Worm (Caenorhabditis elegans): ENCODE data around the gene lin-7.

Gene lin-7

DNA sequence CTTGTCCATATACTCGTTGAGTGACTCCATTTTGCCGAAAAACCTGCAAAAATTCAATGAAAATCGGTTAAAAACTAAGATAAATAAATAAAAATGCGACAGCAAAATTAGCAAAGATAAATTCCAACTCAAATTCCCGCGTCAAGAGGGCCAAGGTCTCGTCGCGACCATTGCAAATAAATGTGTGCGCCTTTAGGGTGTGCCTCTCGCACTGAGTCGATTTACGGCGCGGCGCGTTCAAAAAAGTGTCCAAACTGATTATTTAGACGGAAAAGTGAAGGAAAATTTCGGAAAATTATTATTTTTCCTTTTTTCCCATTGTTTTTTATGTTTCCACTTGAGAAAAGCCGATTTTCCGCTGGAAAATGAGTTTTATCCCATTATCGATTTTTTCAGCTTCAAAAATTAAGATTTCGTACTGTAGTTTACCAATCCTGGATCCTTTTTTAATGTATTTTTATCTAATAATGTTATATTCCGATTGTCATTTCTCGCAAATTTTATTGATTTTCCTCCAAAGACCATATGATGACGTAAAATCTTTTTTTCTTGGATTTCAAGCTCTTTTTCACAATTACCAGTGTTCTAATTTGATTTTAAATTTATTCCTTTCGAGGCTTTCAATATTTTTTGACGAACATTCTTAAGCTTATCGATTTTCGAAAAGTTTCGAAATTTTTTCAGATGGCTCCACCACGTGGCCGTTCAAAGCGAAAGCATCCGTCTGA lies 41.0 kb upstream of the lin-7 start, which contains the start of the genes kbp-3 and nurf-1 (continued):
- TF ChIP-seq K12H6.12 (tag; optimal IDR thresholded peaks at IDR 0.05) (peak; percentile 5), hsf-1 (GFP tag; IDR thresholded peaks at IDR 0.05) (no peak), ztf-18 (tag; optimal IDR thresholded peaks at IDR 0.05) (peak; percentile 8), F57C9.4 (tag; optimal IDR thresholded peaks at IDR 0.05) (no peak), bed-1 (GFP tag; IDR thresholded peaks at IDR 0.05) (no peak), unc-62 (GFP tag; optimal IDR thresholded peaks at IDR 0.05) (no peak), F10E7.11 (tag; optimal IDR thresholded peaks at IDR 0.05) (no peak), B0261.1 (tag; optimal IDR thresholded peaks at IDR 0.05) (no peak), lin-35 (GFP tag; optimal IDR thresholded peaks at IDR 0.05) (peak in 1 of 3 experiments; percentile 56), akir-1 (GFP tag; optimal IDR thresholded peaks at IDR 0.05) (no peak), dox-1 (GFP tag; IDR thresholded peaks at IDR 0.05) (peak; percentile 78), sptf-2 (GFP tag; optimal IDR thresholded peaks at IDR 0.05) (no peak), snpc-4 (GFP tag; optimal IDR thresholded peaks at IDR 0.05) (no peak), snpc-4 (tag; optimal IDR thresholded peaks at IDR 0.05) (no peak), tlf-1 (GFP tag; optimal IDR thresholded peaks at IDR 0.05) (no peak), ceh-79 (tag; optimal IDR thresholded peaks at IDR 0.05) (no peak), hlh-12 (tag; optimal IDR thresholded peaks at IDR 0.05) (no peak), ccch-3 (GFP tag; optimal IDR thresholded peaks at IDR 0.05) (no peak), B0019.2 (GFP tag; conservative IDR thresholded peaks at IDR 0.05) (no peak), nhr-80 (tag; optimal IDR thresholded peaks at IDR 0.05) (peak; percentile 17), lin-26 (GFP tag; IDR thresholded peaks at IDR 0.05) (no peak), efl-1 (GFP tag; optimal IDR thresholded peaks at IDR 0.05) (peak; percentile 83)

ce11 chrII:14388213-14388612 lies 39.0 kb upstream of the lin-7 start, which contains the start of gene F26H11.8:
F26H11.8 (plus strand) TSS chrII:14388513.
- TF ChIP-seq rcor-1 (GFP tag; IDR thresholded peaks at IDR 0.05) (no peak), B0035.1 (tag; optimal IDR thresholded peaks at IDR 0.05) (no peak), F33H1.4 (GFP tag; IDR thresholded peaks at IDR 0.05) (no peak), snpc-1.1 (tag; optimal IDR thresholded peaks at IDR 0.05; ENCODE audit: insufficient read depth) (no peak), Y53G8AR.9 (GFP tag; conservative IDR thresholded peaks at IDR 0.05) (no peak), F22D6.2 (tag; optimal IDR thresholded peaks at IDR 0.05) (no peak), ztf-26 (tag; optimal IDR thresholded peaks at IDR 0.05) (no peak), akir-1 (GFP tag; optimal IDR thresholded peaks at IDR 0.05) (no peak), egl-44 (GFP tag; IDR thresholded peaks at IDR 0.05) (no peak), ceh-91 (GFP tag; IDR thresholded peaks at IDR 0.05) (no peak), die-1 (tag; optimal IDR thresholded peaks at IDR 0.05) (no peak), hmg-1.2 (GFP tag; IDR thresholded peaks at IDR 0.05) (no peak)

- peak; percentile 77 for TF ChIP-seq madf-6 (GFP tag; IDR thresholded peaks at IDR 0.05)
- TF ChIP-seq hmg-1.2 (GFP tag; IDR thresholded peaks at IDR 0.05), result 0 out of 2 replicates have a peak, but pooled peaks have one; percentile 34
- no peak for TF ChIP-seq F57A8.1 (GFP tag; optimal IDR thresholded peaks at IDR 0.05)
- peak; percentile 67 for TF ChIP-seq lin-40 (tag; optimal IDR thresholded peaks at IDR 0.05)
- no peak for TF ChIP-seq nhr-27 (tag; optimal IDR thresholded peaks at IDR 0.05)
- peak; percentile 22 for TF ChIP-seq tbp1 (GFP tag; optimal IDR thresholded peaks at IDR 0.05)
- TF ChIP-seq mxl-1 (tag; optimal IDR thresholded peaks at IDR 0.05), result no peak
- TF ChIP-seq B0261.1 (tag; optimal IDR thresholded peaks at IDR 0.05), result no peak
- peak; percentile 98 for TF ChIP-seq mcd-1 (GFP tag; IDR thresholded peaks at IDR 0.05)
- TF ChIP-seq madf-8 (GFP tag; conservative IDR thresholded peaks at IDR 0.05), result peak; percentile 36
- 0 out of 2 replicates have a peak, but pooled peaks have one; percentile 25 for TF ChIP-seq rcor-1 (GFP tag; IDR thresholded peaks at IDR 0.05)
- peak; percentile 1 for TF ChIP-seq ceh-27 (GFP tag; optimal IDR thresholded peaks at IDR 0.05)
- TF ChIP-seq F23B12.7 (tag; optimal IDR thresholded peaks at IDR 0.05; ENCODE audit: insufficient read depth), result peak; percentile 54
- TF ChIP-seq ceh-91 (GFP tag; IDR thresholded peaks at IDR 0.05), result peak; percentile 47; the same call in 1 of the 2 replicates
- peak; percentile 65 for TF ChIP-seq D2030.7 (GFP tag; IDR thresholded peaks at IDR 0.05)
- no peak for TF ChIP-seq ztf-3 (GFP tag; optimal IDR thresholded peaks at IDR 0.05)
- TF ChIP-seq pbrm-1 (GFP tag; IDR thresholded peaks at IDR 0.05), result 0 out of 2 replicates have a peak, but pooled peaks have one; percentile 54
Measured at ce11 chrII:14383644-14384043, 34.4 kb upstream of the lin-7 start, which contains the start of gene mes-2. mes-2 (plus strand) TSS chrII:14383973.
